Fruit fly (Drosophila melanogaster): ENCODE results near the gene RpL30.
A peak's percentile ranks its signal among the peaks of the same experiment; 100 is the strongest.

The RpL30 gene

dm6 chr2L:19023972-19024743 is 15.1 kb upstream of the RpL30 start (continued):
- TF ChIP-seq Hr51 (GFP tag; optimal IDR thresholded peaks at IDR 0.05) (peak in 1 of 2 experiments; percentile 86), Myb (GFP tag; optimal IDR thresholded peaks at IDR 0.05) (no peak), Hey (tag; optimal IDR thresholded peaks at IDR 0.05) (peak; percentile 80), CG11560 (tag; IDR thresholded peaks at IDR 0.05) (no peak), CG1792 (GFP tag; optimal IDR thresholded peaks at IDR 0.05) (no peak), CG4360 (GFP tag; IDR thresholded peaks at IDR 0.05) (no peak), CG31441 (GFP tag; IDR thresholded peaks at IDR 0.05) (peak; percentile 74), CG11093 (GFP tag; IDR thresholded peaks at IDR 0.05) (peak; percentile 10; the same call in 1 of the 3 replicates), CoRest (tag; optimal IDR thresholded peaks at IDR 0.05) (peak; percentile 86), sd (tag; optimal IDR thresholded peaks at IDR 0.05) (peak; percentile 60), GATAe (GFP tag; conservative IDR thresholded peaks at IDR 0.05) (no peak), ham (GFP tag; IDR thresholded peaks at IDR 0.05) (no peak), CG31365 (tag; optimal IDR thresholded peaks at IDR 0.05) (no peak), CG2202 (tag; optimal IDR thresholded peaks at IDR 0.05) (no peak), Hr39 (optimal IDR thresholded peaks at IDR 0.05) (no peak), ac (GFP tag; optimal IDR thresholded peaks at IDR 0.05) (no peak), CG3163 (GFP tag; optimal IDR thresholded peaks at IDR 0.05) (no peak), CG15479 (GFP tag; optimal IDR thresholded peaks at IDR 0.05) (no peak), H2.0 (GFP tag; IDR thresholded peaks at IDR 0.05) (peak; percentile 29; the same call in 1 of the 2 replicates), bowl (GFP tag; IDR thresholded peaks at IDR 0.05) (no peak), ara (GFP tag; IDR thresholded peaks at IDR 0.05) (0 out of 2 replicates have a peak, but pooled peaks have one; percentile 14), fd102C (GFP tag; optimal IDR thresholded peaks at IDR 0.05) (no peak), tin (GFP tag; optimal IDR thresholded peaks at IDR 0.05) (peak; percentile 33), Abd-B (GFP tag; optimal IDR thresholded peaks at IDR 0.05) (peak; percentile 36), CG43689 (GFP tag; IDR thresholded peaks at IDR 0.05) (no peak), CG18476 (GFP tag; optimal IDR thresholded peaks at IDR 0.05) (peak; percentile 35), al (GFP tag; IDR thresholded peaks at IDR 0.05) (peak; percentile 23; the same call in 1 of the 2 replicates), CG11695 (GFP tag; IDR thresholded peaks at IDR 0.05) (peak; percentile 66), CG1024 (GFP tag; IDR thresholded peaks at IDR 0.05) (no peak), cad (GFP tag; optimal IDR thresholded peaks at IDR 0.05) (no peak), Vsx1 (GFP tag; optimal IDR thresholded peaks at IDR 0.05) (peak; percentile 37), D19A (tag; optimal IDR thresholded peaks at IDR 0.05) (peak; percentile 83), HLH4C (GFP tag; IDR thresholded peaks at IDR 0.05; ENCODE audit: partially characterized antibody) (no peak), jumu (GFP tag; optimal IDR thresholded peaks at IDR 0.05) (no peak), cg (GFP tag; optimal IDR thresholded peaks at IDR 0.05) (no peak), Dll (GFP tag; IDR thresholded peaks at IDR 0.05; ENCODE audit: partially characterized antibody) (no peak), CG12659 (GFP tag; optimal IDR thresholded peaks at IDR 0.05) (peak; percentile 78), bcd (GFP tag; optimal IDR thresholded peaks at IDR 0.05) (peak; percentile 66), grn (GFP tag; optimal IDR thresholded peaks at IDR 0.05) (no peak), CG16863 (GFP tag; optimal IDR thresholded peaks at IDR 0.05) (no peak), tio (GFP tag; optimal IDR thresholded peaks at IDR 0.05) (peak; percentile 40), CG3847 (GFP tag; IDR thresholded peaks at IDR 0.05) (0 out of 2 replicates have a peak, but pooled peaks have one; percentile 9), Pdp1 (GFP tag; optimal IDR thresholded peaks at IDR 0.05) (peak in 1 of 2 experiments; percentile 35), lov (optimal IDR thresholded peaks at IDR 0.05) (no peak), lov (GFP tag; IDR thresholded peaks at IDR 0.05) (no peak), CG7271 (tag; optimal IDR thresholded peaks at IDR 0.05) (no peak), nau (GFP tag; optimal IDR thresholded peaks at IDR 0.05) (peak; percentile 54), CG31388 (GFP tag; optimal IDR thresholded peaks at IDR 0.05) (no peak), CrebB (tag; optimal IDR thresholded peaks at IDR 0.05) (no peak), CG6175 (GFP tag; IDR thresholded peaks at IDR 0.05) (no peak)

Measured in whole organism, embryonic.